Fruit fly (Drosophila melanogaster) whole organism, embryonic: ENCODE measurements around the gene CG17376.

ENCODE experiments used
- Ada2b ChIP-seq: fragments of 200-800 bp; sonication (Bioruptor generic); IDR thresholded peaks from 2 replicates; pipeline ENCODE4 v1.3.6; 2022; ENCODE audit warnings: missing biosample characterization, missing genetic modification characterization
- Adf1 ChIP-seq: fragments of 200-800 bp; sonication (Bioruptor generic); IDR thresholded peaks from 2 replicates; pipeline ENCODE4 v1.3.6; 2022; ENCODE audit warnings: missing biosample characterization, missing genetic modification characterization
- Asciz ChIP-seq: fragments of 200-800 bp; sonication (Bioruptor generic); optimal IDR thresholded peaks from 2 replicates; lab custom pipeline; 2017; ENCODE audit warnings: missing biosample characterization, mild to moderate bottlenecking, missing genetic modification characterization, missing genetic modification reagents
- Bteb2 ChIP-seq: fragments of 200-800 bp; sonication (Bioruptor generic); optimal IDR thresholded peaks from 2 replicates; lab custom pipeline; 2016; ENCODE audit warnings: missing biosample characterization, missing genetic modification characterization
- CG10274 ChIP-seq: fragments of 200-800 bp; sonication (Bioruptor generic); optimal IDR thresholded peaks from 3 replicates; lab custom pipeline; 2017; ENCODE audit warnings: missing biosample characterization, mild to moderate bottlenecking, missing genetic modification characterization
- CG11696 ChIP-seq: fragments of 200-800 bp; sonication (Bioruptor generic); IDR thresholded peaks from 2 replicates; pipeline ENCODE4 v1.3.6; 2022; ENCODE audit warnings: missing biosample characterization, missing genetic modification characterization
- CG12299 ChIP-seq: fragments of 200-800 bp; sonication (Bioruptor generic); optimal IDR thresholded peaks from 2 replicates; lab custom pipeline; 2018; ENCODE audit warnings: missing biosample characterization, mild to moderate bottlenecking, missing genetic modification characterization
- CG16779 ChIP-seq: fragments of 200-800 bp; sonication (Bioruptor generic); IDR thresholded peaks from 2 replicates; pipeline ENCODE4 v1.3.6; 2022; ENCODE audit warnings: missing biosample characterization, missing genetic modification characterization
- CG16813 ChIP-seq: fragments of 200-800 bp; sonication (Bioruptor generic); IDR thresholded peaks from 3 replicates; pipeline ENCODE4 v1.3.6; 2022; ENCODE audit warnings: missing biosample characterization, missing genetic modification characterization; ENCODE audit not compliant: partially characterized antibody
- CG1832 ChIP-seq: fragments of 200-800 bp; sonication (Bioruptor generic); optimal IDR thresholded peaks from 2 replicates; lab custom pipeline; 2017; ENCODE audit warnings: missing biosample characterization, mild to moderate bottlenecking, missing genetic modification characterization, inconsistent platforms
- CG2120 ChIP-seq: fragments of 200-800 bp; sonication (Bioruptor generic); optimal IDR thresholded peaks from 3 replicates; lab custom pipeline; 2016; ENCODE audit warnings: missing biosample characterization, missing genetic modification characterization
- CG2678 ChIP-seq: fragments of 200-800 bp; sonication (Bioruptor generic); optimal IDR thresholded peaks from 3 replicates; lab custom pipeline; 2019; ENCODE audit warnings: missing biosample characterization, mild to moderate bottlenecking, missing genetic modification characterization, moderate library complexity
- CG2712 ChIP-seq: fragments of 200-800 bp; optimal IDR thresholded peaks from 3 replicates; lab custom pipeline; 2019; ENCODE audit warnings: missing biosample characterization, mild to moderate bottlenecking, missing genetic modification characterization, moderate library complexity
- CG31365 ChIP-seq: fragments of 200-800 bp; sonication (Bioruptor generic); optimal IDR thresholded peaks from 2 replicates; lab custom pipeline; 2018; ENCODE audit warnings: missing biosample characterization, mild to moderate bottlenecking, missing genetic modification characterization
- CG4360 ChIP-seq: fragments of 200-800 bp; sonication (Bioruptor generic); IDR thresholded peaks from 2 replicates; pipeline ENCODE4 v1.3.6; 2022; ENCODE audit warnings: missing biosample characterization, missing genetic modification characterization
- CG7786 ChIP-seq: fragments of 200-800 bp; sonication (Bioruptor generic); optimal IDR thresholded peaks from 2 replicates; lab custom pipeline; 2016; ENCODE audit warnings: missing biosample characterization, missing genetic modification characterization
- CG8944 ChIP-seq: fragments of 200-800 bp; sonication (Bioruptor generic); optimal IDR thresholded peaks from 3 replicates; lab custom pipeline; 2016; ENCODE audit warnings: missing biosample characterization, missing genetic modification characterization
- CG9932 ChIP-seq: fragments of 200-800 bp; sonication (Bioruptor generic); IDR thresholded peaks from 2 replicates; pipeline ENCODE4 v1.3.6; 2022; ENCODE audit warnings: missing biosample characterization, missing genetic modification characterization
- Deaf1 ChIP-seq: fragments of 200-800 bp; optimal IDR thresholded peaks from 3 replicates; lab custom pipeline; 2019; ENCODE audit warnings: missing biosample characterization, mild to moderate bottlenecking, missing genetic modification characterization, moderate library complexity
- Dp ChIP-seq: fragments of 200-800 bp; sonication (Bioruptor generic); optimal IDR thresholded peaks from 2 replicates; lab custom pipeline; 2018; ENCODE audit warnings: missing biosample characterization, mild to moderate bottlenecking, missing genetic modification characterization, moderate library complexity
- Jarid2 ChIP-seq: fragments of 200-800 bp; sonication (Bioruptor generic); optimal IDR thresholded peaks from 3 replicates; lab custom pipeline; 2017; ENCODE audit warnings: mild to moderate bottlenecking, missing biosample characterization, missing genetic modification reagents, missing genetic modification characterization
- Kr ChIP-seq: fragments of 200-800 bp; sonication (Bioruptor generic); optimal IDR thresholded peaks from 2 replicates; lab custom pipeline; 2017; ENCODE audit warnings: missing biosample characterization, mild to moderate bottlenecking, missing genetic modification characterization
- Lim3 ChIP-seq: fragments of 200-800 bp; sonication (Bioruptor generic); IDR thresholded peaks from 2 replicates; pipeline ENCODE4 v1.3.6; 2022; ENCODE audit warnings: missing biosample characterization, missing genetic modification characterization
- MESR4 ChIP-seq: fragments of 200-800 bp; sonication (Bioruptor generic); optimal IDR thresholded peaks from 2 replicates; lab custom pipeline; 2018; ENCODE audit warnings: missing biosample characterization, mild to moderate bottlenecking, missing genetic modification characterization, moderate library complexity
- Sox100B ChIP-seq: fragments of 200-800 bp; sonication (Bioruptor generic); optimal IDR thresholded peaks from 3 replicates; lab custom pipeline; 2018; ENCODE audit warnings: missing biosample characterization, mild to moderate bottlenecking, missing genetic modification characterization
- Taf1 ChIP-seq: fragments of 200-800 bp; sonication (Bioruptor generic); IDR thresholded peaks from 2 replicates; pipeline ENCODE4 v1.3.6; 2022; ENCODE audit warnings: missing biosample characterization, missing genetic modification characterization
- Vsx1 ChIP-seq: fragments of 200-800 bp; sonication (Bioruptor generic); optimal IDR thresholded peaks from 2 replicates; lab custom pipeline; 2017; ENCODE audit warnings: missing biosample characterization, mild to moderate bottlenecking, missing genetic modification characterization, missing genetic modification reagents
- Xrp1 ChIP-seq: fragments of 200-800 bp; sonication (Bioruptor generic); IDR thresholded peaks from 2 replicates; pipeline ENCODE4 v1.3.6; 2022; ENCODE audit warnings: missing biosample characterization, missing genetic modification characterization
- amos ChIP-seq: fragments of 200-800 bp; sonication (Bioruptor generic); IDR thresholded peaks from 2 replicates; pipeline ENCODE4 v1.3.6; 2022; ENCODE audit warnings: missing biosample characterization, missing genetic modification characterization; ENCODE audit not compliant: partially characterized antibody
- ash1 ChIP-seq: fragments of 200-800 bp; sonication (Bioruptor generic); optimal IDR thresholded peaks from 2 replicates; lab custom pipeline; 2018; ENCODE audit warnings: missing biosample characterization, mild to moderate bottlenecking, missing genetic modification characterization
- chif ChIP-seq, 2 experiments: fragments of 200-800 bp; sonication (Bioruptor generic); optimal IDR thresholded peaks; 3 replicates each; lab custom pipeline; 2016; ENCODE audit warnings: missing biosample characterization in 2 of 2, missing genetic modification characterization in 2 of 2
- esg ChIP-seq: fragments of 200-800 bp; sonication (Bioruptor generic); conservative IDR thresholded peaks from 2 replicates; pipeline ENCODE4 v1.3.6; 2022; ENCODE audit warnings: missing biosample characterization, missing genetic modification characterization
- fd3F ChIP-seq: fragments of 200-800 bp; sonication (Bioruptor generic); optimal IDR thresholded peaks from 2 replicates; lab custom pipeline; 2018; ENCODE audit warnings: missing biosample characterization, mild to moderate bottlenecking, missing genetic modification characterization, moderate library complexity
- gem ChIP-seq: fragments of 200-800 bp; sonication (Bioruptor generic); optimal IDR thresholded peaks from 2 replicates; lab custom pipeline; 2019; ENCODE audit warnings: missing biosample characterization, mild to moderate bottlenecking, missing genetic modification characterization, moderate library complexity
- grau ChIP-seq: fragments of 200-800 bp; optimal IDR thresholded peaks from 3 replicates; lab custom pipeline; 2019; ENCODE audit warnings: missing biosample characterization, mild to moderate bottlenecking, missing genetic modification characterization, moderate library complexity
- gsb-n ChIP-seq: fragments of 200-800 bp; sonication (Bioruptor generic); optimal IDR thresholded peaks from 3 replicates; lab custom pipeline; 2018; ENCODE audit warnings: missing biosample characterization, mild to moderate bottlenecking, missing genetic modification characterization
- gt ChIP-seq: fragments of 200-800 bp; sonication (Bioruptor generic); IDR thresholded peaks from 2 replicates; pipeline ENCODE4 v1.3.6; 2022; ENCODE audit warnings: missing biosample characterization, missing genetic modification characterization
- h ChIP-seq: fragments of >200 bp; optimal IDR thresholded peaks from 2 replicates; lab custom pipeline; 2017
- nerfin-1 ChIP-seq: fragments of 200-800 bp; sonication (Bioruptor generic); optimal IDR thresholded peaks from 3 replicates; lab custom pipeline; 2019; ENCODE audit warnings: missing biosample characterization, mild to moderate bottlenecking, missing genetic modification characterization, moderate library complexity
- phol ChIP-seq: fragments of 200-800 bp; sonication (Bioruptor generic); optimal IDR thresholded peaks from 3 replicates; lab custom pipeline; 2018; ENCODE audit warnings: missing biosample characterization, mild to moderate bottlenecking, missing genetic modification characterization, moderate library complexity
- pum ChIP-seq: fragments of 200-800 bp; sonication (Bioruptor generic); optimal IDR thresholded peaks from 2 replicates; lab custom pipeline; 2016; ENCODE audit warnings: missing biosample characterization, missing genetic modification characterization
- repo ChIP-seq: fragments of 200-800 bp; sonication (Bioruptor generic); optimal IDR thresholded peaks from 2 replicates; lab custom pipeline; 2016; ENCODE audit warnings: missing biosample characterization, missing genetic modification characterization
- run ChIP-seq: fragments of 200-800 bp; sonication (Bioruptor generic); optimal IDR thresholded peaks from 3 replicates; lab custom pipeline; 2018; ENCODE audit warnings: missing biosample characterization, mild to moderate bottlenecking, missing genetic modification characterization
- slbo ChIP-seq: fragments of 200-800 bp; sonication (Bioruptor generic); IDR thresholded peaks from 2 replicates; pipeline ENCODE4 v1.3.6; 2022; ENCODE audit warnings: missing biosample characterization, missing genetic modification characterization
- slou ChIP-seq: fragments of 200-800 bp; sonication (Bioruptor generic); optimal IDR thresholded peaks from 3 replicates; lab custom pipeline; 2016; ENCODE audit warnings: missing biosample characterization, missing genetic modification characterization
- sob ChIP-seq: fragments of 200-800 bp; sonication (Bioruptor generic); IDR thresholded peaks from 2 replicates; pipeline ENCODE4 v1.3.6; 2022; ENCODE audit warnings: missing biosample characterization, missing genetic modification characterization
- tin ChIP-seq: fragments of 200-800 bp; sonication (Bioruptor generic); optimal IDR thresholded peaks from 3 replicates; lab custom pipeline; 2016; ENCODE audit warnings: missing biosample characterization, missing genetic modification characterization
- usp ChIP-seq: fragments of >200 bp; optimal IDR thresholded peaks from 2 replicates; lab custom pipeline; 2017; ENCODE audit warnings: missing biosample characterization, missing genetic modification characterization
- zf30C ChIP-seq: fragments of 200-800 bp; sonication (Bioruptor generic); optimal IDR thresholded peaks from 3 replicates; lab custom pipeline; 2018; ENCODE audit warnings: missing biosample characterization, mild to moderate bottlenecking, missing genetic modification characterization
- zfh1 ChIP-seq: fragments of 200-800 bp; sonication (Bioruptor generic); IDR thresholded peaks from 3 replicates; pipeline ENCODE4 v1.3.6; 2022; ENCODE audit warnings: missing biosample characterization, missing genetic modification characterization
- zfh2 ChIP-seq: fragments of 200-800 bp; sonication (Bioruptor generic); optimal IDR thresholded peaks from 2 replicates; lab custom pipeline; 2016; ENCODE audit warnings: missing biosample characterization, missing genetic modification characterization

CG17376 gene

dm6 chr2L:6794956-6795522 lies 5.7 kb downstream of the CG17376 start (continued):
- TF ChIP-seq Deaf1 (tag; lab: Kevin White, UChicago): peak; percentile 4
- peak; percentile 28 for TF ChIP-seq gsb-n
- peak; percentile 1 for TF ChIP-seq Sox100B (GFP tag; lab: Kevin White, UChicago)
- no peak for TF ChIP-seq CG4360 (GFP tag; lab: Robert Waterston, UW)
- no peak for TF ChIP-seq CG7786 (GFP tag; lab: Kevin White, UChicago)
- peak; percentile 99 for TF ChIP-seq nerfin-1
- TF ChIP-seq zf30C: peak; percentile 78
- TF ChIP-seq zfh2 (GFP tag; lab: Kevin White, UChicago): no peak
- no peak for TF ChIP-seq CG16779 (GFP tag; lab: Robert Waterston, UW)
- TF ChIP-seq Jarid2 (GFP tag; lab: Kevin White, UChicago): no peak
- TF ChIP-seq esg (GFP tag; lab: Robert Waterston, UW): 0 out of 2 replicates have a peak, but pooled peaks have one; percentile 16
- TF ChIP-seq CG31365 (tag; lab: Kevin White, UChicago): no peak
- no peak for TF ChIP-seq h (lab: Kevin White, UChicago)
- no peak for TF ChIP-seq Ada2b (GFP tag; lab: Robert Waterston, UW)
- TF ChIP-seq Adf1 (GFP tag; lab: Robert Waterston, UW): no peak
- TF ChIP-seq CG1832: no peak
- no peak for TF ChIP-seq CG10274 (GFP tag; lab: Kevin White, UChicago)
- TF ChIP-seq chif (GFP tag; optimal IDR thresholded peaks at IDR 0.05; lab: Kevin White, UChicago): peak in 1 of 2 experiments; percentile 31
- TF ChIP-seq slou (GFP tag; lab: Kevin White, UChicago): no peak
- TF ChIP-seq CG2712 (tag; lab: Kevin White, UChicago): peak; percentile 25
- no peak for TF ChIP-seq run (tag; lab: Kevin White, UChicago)
- TF ChIP-seq MESR4 (GFP tag; lab: Kevin White, UChicago): no peak
- no peak for TF ChIP-seq amos (GFP tag; lab: Robert Waterston, UW)
- no peak for TF ChIP-seq Dp (GFP tag; lab: Kevin White, UChicago)
- TF ChIP-seq usp (GFP tag; lab: Kevin White, UChicago): no peak
- TF ChIP-seq CG9932 (GFP tag; lab: Robert Waterston, UW): peak; percentile 7; the same call in 1 of the 2 replicates
- no peak for TF ChIP-seq Kr (GFP tag; lab: Kevin White, UChicago)
- TF ChIP-seq Vsx1 (GFP tag; lab: Kevin White, UChicago): no peak
- no peak for TF ChIP-seq fd3F (GFP tag; lab: Kevin White, UChicago)
- peak; percentile 35 for TF ChIP-seq tin (GFP tag; lab: Kevin White, UChicago)
- peak; percentile 59 for TF ChIP-seq slbo (GFP tag; lab: Robert Waterston, UW)
- no peak for TF ChIP-seq Lim3 (GFP tag; lab: Robert Waterston, UW)
- TF ChIP-seq ash1: no peak
- no peak for TF ChIP-seq CG12299 (tag; lab: Kevin White, UChicago)
- peak; percentile 8 for TF ChIP-seq repo (GFP tag; lab: Kevin White, UChicago)
- TF ChIP-seq CG2120 (GFP tag; lab: Kevin White, UChicago): no peak
- TF ChIP-seq zfh1 (GFP tag; lab: Robert Waterston, UW): peak; percentile 41; the same call in 1 of the 3 replicates
- no peak for TF ChIP-seq Taf1 (GFP tag; lab: Robert Waterston, UW)
- TF ChIP-seq gt (GFP tag; lab: Robert Waterston, UW): no peak
- TF ChIP-seq phol: peak; percentile 24
- TF ChIP-seq CG11696: peak; percentile 97
- peak; percentile 28 for TF ChIP-seq CG2678 (tag; lab: Kevin White, UChicago)
- peak; percentile 29 for TF ChIP-seq gem (tag; lab: Kevin White, UChicago)
- TF ChIP-seq sob (GFP tag; lab: Robert Waterston, UW): no peak
- TF ChIP-seq Xrp1 (GFP tag; lab: Robert Waterston, UW): peak; percentile 37; the same call in 1 of the 2 replicates
- TF ChIP-seq pum (GFP tag; lab: Kevin White, UChicago): no peak
- no peak for TF ChIP-seq Asciz (GFP tag; lab: Kevin White, UChicago)
- no peak for TF ChIP-seq CG16813
- no peak for TF ChIP-seq CG8944 (GFP tag; lab: Kevin White, UChicago)
- TF ChIP-seq grau: peak; percentile 19
- no peak for TF ChIP-seq Bteb2 (GFP tag; lab: Kevin White, UChicago)
